Worm (Caenorhabditis elegans): ENCODE data around the gene lin-46.
A peak's percentile ranks its signal among the peaks of the same experiment; 100 is the strongest.

The lin-46 gene

DNA sequence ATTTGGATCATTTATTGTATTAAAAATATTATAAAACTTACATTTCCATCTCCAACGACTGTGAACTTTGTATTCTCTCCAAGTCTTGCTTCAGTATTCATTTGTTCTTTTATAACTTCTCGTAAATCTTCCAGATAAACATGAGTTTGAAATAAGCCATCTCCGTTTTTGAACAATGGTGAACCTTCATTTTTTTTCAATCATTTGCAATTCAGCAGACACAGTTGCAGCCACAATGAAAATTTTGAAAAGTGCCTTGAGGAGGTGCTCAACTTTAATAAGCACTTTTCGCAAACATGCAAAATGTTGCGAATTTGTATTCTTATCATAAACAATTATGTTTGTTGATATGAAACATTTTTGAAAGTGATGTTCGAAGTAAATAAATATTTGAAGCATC is 24.4 kb upstream of the lin-46 start, which contains the start of gene T16G1.3:
Gene T16G1.3 (minus strand): TSS at position 101 of the 400 bp plus-strand sequence.
- TF ChIP-seq rbr-2 (tag; optimal IDR thresholded peaks at IDR 0.05) = no peak
- no peak for TF ChIP-seq attf-4 (tag; optimal IDR thresholded peaks at IDR 0.05)
- TF ChIP-seq hmg-1.1 (GFP tag; IDR thresholded peaks at IDR 0.05) = no peak
- no peak for TF ChIP-seq ceh-62 (tag; optimal IDR thresholded peaks at IDR 0.05)
- TF ChIP-seq nhr-102 (tag; optimal IDR thresholded peaks at IDR 0.05) = no peak
- no peak for TF ChIP-seq hlh-30 (tag; optimal IDR thresholded peaks at IDR 0.05; ENCODE audit: insufficient read depth)
- TF ChIP-seq F10B5.3 (tag; optimal IDR thresholded peaks at IDR 0.05) = no peak
- TF ChIP-seq aha-1 (tag) = no peak

DNA sequence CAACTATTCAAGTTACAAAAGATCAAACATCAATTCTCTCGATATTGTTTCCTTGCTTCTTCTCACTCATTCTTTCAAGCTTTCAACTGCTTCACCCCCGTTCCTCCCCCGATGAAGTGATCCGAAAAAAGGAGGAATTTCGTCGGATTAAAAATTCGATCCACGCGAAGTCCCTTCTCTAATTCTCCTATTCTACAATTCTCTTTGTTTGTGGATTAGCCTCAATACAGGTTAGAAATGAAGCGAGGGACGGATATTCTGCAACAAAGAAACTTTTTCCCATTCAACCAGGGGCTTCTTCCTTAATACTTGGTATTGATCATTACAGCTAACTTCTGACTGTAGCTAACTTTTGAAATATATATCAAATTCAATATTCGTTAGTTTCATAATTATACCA is 23.9 kb upstream of the lin-46 start, which contains the start of gene grl-2:
Gene grl-2 (plus strand): TSS at position 301 of the 400 bp plus-strand sequence.
- TF ChIP-seq aha-1 (tag) (no peak), unc-39 (tag; optimal IDR thresholded peaks at IDR 0.05) (no peak), lin-15B (tag; optimal IDR thresholded peaks at IDR 0.05) (no peak), zfp-3 (GFP tag; conservative IDR thresholded peaks at IDR 0.05) (no peak), nhr-10 (tag; optimal IDR thresholded peaks at IDR 0.05) (no peak)

DNA sequence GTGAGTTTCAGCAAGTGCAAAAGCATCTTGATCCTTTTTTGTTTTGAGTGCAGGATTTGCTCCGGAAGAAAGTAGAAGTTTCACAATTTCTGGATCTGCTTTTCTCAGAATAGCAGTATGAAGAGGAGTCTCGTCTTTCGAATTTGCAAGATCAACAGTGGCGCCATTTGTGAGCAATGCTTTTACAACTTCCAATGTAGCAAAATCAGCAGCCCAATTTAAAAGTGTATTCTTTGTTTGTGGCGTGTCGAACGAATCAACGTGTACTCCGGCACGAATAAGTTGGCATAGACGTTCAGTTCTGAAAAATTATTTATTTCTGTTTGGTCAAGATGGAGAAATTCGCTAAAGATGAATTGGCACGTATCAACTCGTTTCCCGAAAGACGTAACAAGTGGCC is 19.0 kb upstream of the lin-46 start, which contains the start of gene T16G1.13:
Gene T16G1.13 (plus strand): TSS at position 301 of the 400 bp plus-strand sequence.
- TF ChIP-seq Y5F2A.4 (GFP tag; optimal IDR thresholded peaks at IDR 0.05) (no peak), unc-62 (GFP tag; optimal IDR thresholded peaks at IDR 0.05 in 1 of 2) (peak in 1 of 2 experiments; percentile 29), unc-62 (tag; optimal IDR thresholded peaks at IDR 0.05) (no peak), lsy-2 (tag; optimal IDR thresholded peaks at IDR 0.05) (no peak), nhr-41 (GFP tag; IDR thresholded peaks at IDR 0.05) (no peak), F37D6.2 (tag; optimal IDR thresholded peaks at IDR 0.05) (no peak), pha-4 (GFP tag; IDR thresholded peaks at IDR 0.05) (no peak), pha-4 (tag; optimal IDR thresholded peaks at IDR 0.05) (no peak)

DNA sequence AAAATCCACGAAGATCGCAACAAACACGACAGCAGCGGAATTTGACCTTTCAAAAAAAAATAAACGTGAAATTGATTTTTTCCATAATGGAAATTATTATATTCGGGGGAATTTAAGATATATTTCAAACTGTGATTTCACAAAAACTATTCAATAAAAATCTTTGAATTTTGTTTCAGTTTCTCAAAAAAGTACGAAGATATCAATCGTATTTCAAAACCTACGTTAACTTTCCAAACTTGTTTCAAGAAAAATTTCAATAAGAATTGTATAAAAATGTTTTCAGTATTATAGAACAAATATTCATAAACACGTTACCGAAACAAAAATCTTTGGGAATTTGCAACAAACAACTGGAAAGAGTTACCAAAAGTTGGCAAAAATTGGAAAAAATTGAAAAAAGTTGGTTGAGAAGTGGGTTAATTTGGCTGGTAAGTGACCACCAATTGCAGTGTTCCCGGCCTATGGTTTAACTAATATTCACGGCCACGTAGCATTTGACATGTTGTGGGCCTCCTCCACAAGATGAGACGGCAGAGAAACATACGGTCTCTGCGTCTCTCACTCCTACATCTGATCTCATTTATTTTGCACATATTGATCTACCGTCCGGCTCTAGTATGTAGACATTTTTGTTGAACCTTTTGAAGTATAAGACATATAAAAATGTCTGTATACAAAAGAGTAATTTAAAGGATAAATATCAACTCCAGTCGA is 17.7 kb upstream of the lin-46 start, which contains the start of the genes T16G1.9 and T16G1.18:
Gene T16G1.9 (minus strand): TSS at position 51 of the 717 bp plus-strand sequence.
Gene T16G1.18 (plus strand): TSS at position 493 of the 717 bp plus-strand sequence.
- TF ChIP-seq daf-16 (GFP tag; optimal IDR thresholded peaks at IDR 0.05) = no peak
- TF ChIP-seq daf-16 (tag; optimal IDR thresholded peaks at IDR 0.05) = peak; percentile 71
- TF ChIP-seq ceh-32 (tag; optimal IDR thresholded peaks at IDR 0.05; ENCODE audit: poor library complexity) = no peak
- TF ChIP-seq rbr-2 (tag; optimal IDR thresholded peaks at IDR 0.05) = peak; percentile 47
- TF ChIP-seq mep-1 (tag; optimal IDR thresholded peaks at IDR 0.05) = peak; percentile 64
- TF ChIP-seq Y5F2A.4 (GFP tag; optimal IDR thresholded peaks at IDR 0.05) = no peak
- peak; percentile 50 for TF ChIP-seq lin-13 (GFP tag; optimal IDR thresholded peaks at IDR 0.05)
- no peak for TF ChIP-seq dmd-9 (GFP tag; IDR thresholded peaks at IDR 0.05)
- no peak for TF ChIP-seq nhr-76 (tag; optimal IDR thresholded peaks at IDR 0.05)
- no peak for TF ChIP-seq lin-39 (tag; optimal IDR thresholded peaks at IDR 0.05)
- peak; percentile 80 for TF ChIP-seq mes-2 (tag; optimal IDR thresholded peaks at IDR 0.05; ENCODE audit: poor library complexity, severe bottlenecking)
- peak; percentile 43 for TF ChIP-seq dpl-1 (GFP tag; optimal IDR thresholded peaks at IDR 0.05)
- TF ChIP-seq vab-7 (GFP tag; IDR thresholded peaks at IDR 0.05) = 0 out of 2 replicates have a peak, but pooled peaks have one; percentile 20
- no peak for TF ChIP-seq arid-1 (GFP tag; conservative IDR thresholded peaks at IDR 0.05)
- TF ChIP-seq F49E8.2 (tag; optimal IDR thresholded peaks at IDR 0.05; ENCODE audit: borderline replicate concordance) = no peak
- no peak for TF ChIP-seq saeg-2 (GFP tag; IDR thresholded peaks at IDR 0.05)
- TF ChIP-seq mxl-3 (GFP tag; optimal IDR thresholded peaks at IDR 0.05) = peak; percentile 45
- no peak for TF ChIP-seq Y75B8A.6 (GFP tag; IDR thresholded peaks at IDR 0.05)
- TF ChIP-seq nhr-25 (tag; optimal IDR thresholded peaks at IDR 0.05; ENCODE audit: borderline replicate concordance, insufficient read depth) = no peak
- TF ChIP-seq pqm-1 (tag; optimal IDR thresholded peaks at IDR 0.05) = no peak
- no peak for TF ChIP-seq ZK337.2 (GFP tag; IDR thresholded peaks at IDR 0.05)
- TF ChIP-seq pha-4 (GFP tag; IDR thresholded peaks at IDR 0.05) = no peak
- TF ChIP-seq pha-4 (tag; optimal IDR thresholded peaks at IDR 0.05) = no peak
- TF ChIP-seq nhr-111 (GFP tag; optimal IDR thresholded peaks at IDR 0.05) = no peak
- TF ChIP-seq nhr-6 (tag; optimal IDR thresholded peaks at IDR 0.05) = peak; percentile 98
- no peak for TF ChIP-seq zfp-2 (tag; optimal IDR thresholded peaks at IDR 0.05)
- TF ChIP-seq T20F7.1 (GFP tag; optimal IDR thresholded peaks at IDR 0.05) = peak; percentile 85
- no peak for TF ChIP-seq madf-9 (GFP tag; conservative IDR thresholded peaks at IDR 0.05)
- peak in 1 of 2 experiments; percentile 69 for TF ChIP-seq lsy-2 (tag; optimal IDR thresholded peaks at IDR 0.05)
- peak; percentile 34 for TF ChIP-seq nhr-28 (tag; optimal IDR thresholded peaks at IDR 0.05)
